Fruit fly (Drosophila melanogaster) whole organism, pupa: ENCODE measurements around the gene Arpc1.

Experiments used
- CG10348 ChIP-seq: fragments of 200-800 bp; sonication (Bioruptor generic); IDR thresholded peaks from 2 replicates; pipeline ENCODE4 v1.3.6; 2022; ENCODE audit warnings: missing biosample characterization, missing genetic modification characterization
- CG12605 ChIP-seq: fragments of 200-800 bp; sonication (Bioruptor generic); IDR thresholded peaks from 2 replicates; pipeline ENCODE4 v1.3.6; 2022; ENCODE audit warnings: missing biosample characterization, missing genetic modification characterization
- CG13204 ChIP-seq: fragments of 200-800 bp; sonication (Bioruptor generic); optimal IDR thresholded peaks from 2 replicates; lab custom pipeline; 2018; ENCODE audit warnings: missing biosample characterization, mild to moderate bottlenecking, missing genetic modification characterization, moderate library complexity
- CG14655 ChIP-seq: fragments of 200-800 bp; sonication (Bioruptor generic); optimal IDR thresholded peaks from 3 replicates; lab custom pipeline; 2017; ENCODE audit warnings: mild to moderate bottlenecking, missing biosample characterization, missing genetic modification reagents, missing genetic modification characterization
- CG15710 ChIP-seq: fragments of 200-800 bp; sonication (Bioruptor generic); optimal IDR thresholded peaks from 2 replicates; lab custom pipeline; 2018; ENCODE audit warnings: missing biosample characterization, mild to moderate bottlenecking, missing genetic modification characterization, moderate library complexity
- CG17806 ChIP-seq: fragments of 200-800 bp; sonication (Bioruptor generic); optimal IDR thresholded peaks from 2 replicates; lab custom pipeline; 2018; ENCODE audit warnings: missing biosample characterization, mild to moderate bottlenecking, missing genetic modification characterization, moderate library complexity
- CG32121 ChIP-seq: fragments of 200-800 bp; sonication (Bioruptor generic); IDR thresholded peaks from 2 replicates; pipeline ENCODE4 v1.3.6; 2022; ENCODE audit warnings: missing biosample characterization, missing genetic modification characterization
- CG34367 ChIP-seq: fragments of 200-800 bp; sonication (Bioruptor generic); optimal IDR thresholded peaks from 2 replicates; lab custom pipeline; 2018; ENCODE audit warnings: missing biosample characterization, mild to moderate bottlenecking, missing genetic modification characterization
- CG4496 ChIP-seq: fragments of 200-800 bp; sonication (Bioruptor generic); IDR thresholded peaks from 3 replicates; pipeline ENCODE4 v1.3.6; 2022; ENCODE audit warnings: missing biosample characterization, missing genetic modification characterization
- CG8159 ChIP-seq: fragments of 200-800 bp; sonication (Bioruptor generic); optimal IDR thresholded peaks from 3 replicates; lab custom pipeline; 2018; ENCODE audit warnings: missing biosample characterization, mild to moderate bottlenecking, missing genetic modification characterization, moderate library complexity
- CG8301 ChIP-seq: fragments of 200-800 bp; sonication (Bioruptor generic); optimal IDR thresholded peaks from 2 replicates; lab custom pipeline; 2018; ENCODE audit warnings: missing biosample characterization, mild to moderate bottlenecking, missing genetic modification characterization
- CG9948 ChIP-seq: fragments of 200-800 bp; sonication (Bioruptor generic); optimal IDR thresholded peaks from 2 replicates; lab custom pipeline; 2018; ENCODE audit warnings: missing biosample characterization, mild to moderate bottlenecking, missing genetic modification characterization, moderate library complexity
- D1 ChIP-seq: fragments of 200-800 bp; sonication (Bioruptor generic); optimal IDR thresholded peaks from 2 replicates; lab custom pipeline; 2018; ENCODE audit warnings: missing biosample characterization, mild to moderate bottlenecking, missing genetic modification characterization, moderate library complexity
- EcR ChIP-seq: fragments of 200-800 bp; sonication (Bioruptor generic); optimal IDR thresholded peaks from 3 replicates; lab custom pipeline; 2019; ENCODE audit warnings: missing biosample characterization, missing genetic modification characterization, mild to moderate bottlenecking, moderate library complexity, missing genetic modification reagents
- Ets98B ChIP-seq: fragments of 200-800 bp; sonication (Bioruptor generic); IDR thresholded peaks from 2 replicates; pipeline ENCODE4 v1.3.6; 2022; ENCODE audit warnings: missing biosample characterization, missing genetic modification characterization
- Pif1A ChIP-seq: fragments of 200-800 bp; sonication (Bioruptor generic); optimal IDR thresholded peaks from 3 replicates; lab custom pipeline; 2016; ENCODE audit warnings: missing biosample characterization, missing genetic modification characterization
- Pif1B ChIP-seq: fragments of 200-800 bp; sonication (Bioruptor generic); optimal IDR thresholded peaks from 3 replicates; lab custom pipeline; 2016; ENCODE audit warnings: missing biosample characterization, missing genetic modification characterization
- Snoo ChIP-seq: fragments of 200-800 bp; sonication (Bioruptor generic); optimal IDR thresholded peaks from 3 replicates; lab custom pipeline; 2017; ENCODE audit warnings: missing biosample characterization, mild to moderate bottlenecking, missing genetic modification characterization, inconsistent platforms
- fd96Ca ChIP-seq: fragments of 200-800 bp; sonication (Bioruptor generic); IDR thresholded peaks from 3 replicates; pipeline ENCODE4 v1.3.6; 2022; ENCODE audit warnings: missing biosample characterization, missing genetic modification characterization
- gl ChIP-seq: fragments of 200-800 bp; sonication (Bioruptor generic); optimal IDR thresholded peaks from 2 replicates; lab custom pipeline; 2018; ENCODE audit warnings: missing biosample characterization, mild to moderate bottlenecking, missing genetic modification characterization
- rn ChIP-seq: fragments of 200-800 bp; sonication (Bioruptor generic); IDR thresholded peaks from 2 replicates; pipeline ENCODE4 v1.3.6; 2022; ENCODE audit warnings: missing biosample characterization, missing genetic modification characterization

The Arpc1 gene

DNA sequence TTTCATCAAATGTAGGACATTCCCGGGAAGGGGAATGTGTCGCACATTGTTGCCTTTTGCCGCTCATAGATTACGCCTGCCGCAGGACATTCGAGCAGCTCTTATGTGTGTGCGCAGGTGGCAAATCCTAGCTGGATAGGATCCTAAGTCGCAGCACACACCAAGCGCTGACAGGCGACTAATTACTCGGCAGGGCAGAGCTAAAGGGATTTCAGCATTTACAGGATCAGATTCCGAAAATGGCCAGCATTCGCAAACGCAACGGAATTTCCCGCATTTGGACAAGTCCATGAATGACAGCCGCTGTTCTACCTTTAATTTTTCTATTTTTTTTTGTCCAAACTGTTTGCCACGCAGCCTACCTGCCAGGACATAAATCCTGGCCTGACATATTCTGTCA, 38.1 kb upstream of the Arpc1 start:
- TF ChIP-seq D1, result no peak

DNA sequence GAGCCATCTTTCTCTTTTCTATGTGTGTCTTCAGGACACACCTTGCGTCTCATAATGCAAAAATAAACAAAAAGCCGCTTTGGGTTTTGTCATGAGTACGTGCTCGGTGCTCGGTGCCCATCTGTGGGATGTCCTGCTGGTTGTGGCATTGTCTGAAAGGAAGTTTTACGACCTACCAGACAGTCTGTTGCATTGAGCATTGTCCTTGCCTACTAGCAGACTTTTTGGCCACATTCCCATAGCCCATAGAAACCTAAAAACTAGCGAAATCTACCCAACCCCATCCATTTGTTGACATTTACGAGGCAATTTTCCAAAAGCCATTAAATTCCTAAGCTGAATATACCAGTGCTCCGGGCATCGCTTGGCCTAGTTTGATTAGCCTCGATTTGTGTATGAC, 21.6 kb upstream of the Arpc1 start:
- TF ChIP-seq CG32121 (GFP tag; lab: Robert Waterston, UW) (no peak), D1 (no peak), CG15710 (tag; lab: Kevin White, UChicago) (no peak), CG14655 (GFP tag; lab: Kevin White, UChicago) (no peak), CG10348 (no peak), CG17806 (no peak), rn (no peak), Pif1A (GFP tag; lab: Kevin White, UChicago) (no peak), Ets98B (GFP tag; lab: Robert Waterston, UW) (no peak), EcR (GFP tag; lab: Kevin White, UChicago) (no peak), CG8301 (tag; lab: Kevin White, UChicago) (no peak), CG13204 (no peak)

DNA sequence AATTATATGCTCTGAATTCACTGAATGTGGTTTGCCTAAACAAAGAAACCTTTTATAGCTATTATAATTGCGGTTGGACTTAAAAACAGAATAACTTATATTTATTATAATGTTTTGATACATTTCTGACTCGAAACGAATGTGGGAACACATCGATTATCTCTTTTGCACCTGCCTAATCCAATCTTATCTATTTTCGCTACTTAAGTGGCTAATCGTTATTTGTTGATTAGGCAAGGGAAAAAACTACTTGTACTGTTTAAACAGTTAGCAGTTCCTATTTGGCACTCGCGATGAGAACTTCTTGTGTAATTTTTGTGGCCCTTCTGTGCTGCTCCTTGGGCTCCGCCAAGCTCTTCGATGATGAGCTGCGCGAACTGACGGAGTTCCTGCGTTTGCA, 19.6 kb upstream of the Arpc1 start, which contains the start of gene CG7968:
TSS of gene CG7968 (plus strand) at position 276 of the 400 bp plus-strand sequence.
- no peak for TF ChIP-seq CG13204
- no peak for TF ChIP-seq Snoo (tag; lab: Kevin White, UChicago)
- no peak for TF ChIP-seq CG9948 (tag; lab: Kevin White, UChicago)
- no peak for TF ChIP-seq CG8301 (tag; lab: Kevin White, UChicago)
- no peak for TF ChIP-seq CG17806
- no peak for TF ChIP-seq CG10348
- TF ChIP-seq, all 21 proteins: peak for 0

DNA sequence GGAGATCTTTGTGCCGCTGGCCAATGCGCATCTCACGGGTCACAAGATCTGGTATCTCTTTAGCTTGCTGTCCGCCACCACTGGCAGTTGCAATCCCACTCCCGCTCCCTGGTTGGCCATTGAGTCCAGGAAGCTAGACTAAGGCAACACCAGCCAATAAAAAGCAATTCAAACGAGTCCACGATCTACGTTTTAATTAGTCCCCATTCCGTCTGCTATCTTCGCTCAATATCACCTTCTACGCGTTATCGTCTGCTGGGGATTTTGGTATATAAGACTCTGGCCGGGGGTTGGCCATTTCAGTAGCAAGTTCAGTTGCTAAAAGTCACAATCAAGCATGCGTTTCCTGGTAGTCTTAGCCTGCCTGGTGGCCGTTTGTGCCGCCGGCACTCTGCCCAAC, 18.1 kb upstream of the Arpc1 start, which contains the start of gene CG7953:
TSS of gene CG7953 (plus strand) at position 301 of the 400 bp plus-strand sequence.
- TF ChIP-seq CG32121 (GFP tag; lab: Robert Waterston, UW), result no peak
- no peak for TF ChIP-seq D1
- TF ChIP-seq CG12605, result no peak
- TF ChIP-seq Pif1A (GFP tag; lab: Kevin White, UChicago), result no peak
- TF ChIP-seq EcR (GFP tag; lab: Kevin White, UChicago), result no peak
- no peak for TF ChIP-seq CG9948 (tag; lab: Kevin White, UChicago)
- TF ChIP-seq CG13204, result no peak

DNA sequence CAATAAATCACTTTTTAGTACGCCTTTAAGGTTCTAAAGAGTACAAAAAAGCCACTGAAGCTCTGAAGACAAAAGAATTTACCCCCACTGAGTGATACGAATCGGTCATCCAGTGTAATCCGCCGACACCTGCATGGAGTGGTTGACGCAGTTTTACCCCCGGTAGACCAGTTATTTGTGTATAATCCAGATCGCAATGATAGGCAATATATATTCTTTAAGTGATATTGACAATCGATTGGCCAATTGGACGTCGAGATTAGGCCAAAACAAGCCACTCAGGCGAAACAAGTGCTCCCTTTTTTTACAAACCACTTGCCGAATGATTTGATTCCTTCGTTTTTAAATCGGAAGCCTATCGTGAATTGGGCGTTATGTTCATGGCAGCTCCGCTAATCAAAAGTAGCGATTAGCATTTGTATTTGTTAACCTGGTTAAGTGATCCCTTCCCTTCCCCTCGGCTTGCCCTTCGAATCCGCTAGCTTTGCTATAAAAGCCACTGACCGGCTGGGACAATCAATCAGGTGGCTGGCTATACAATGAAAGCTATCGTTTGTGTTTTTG, 16.8 kb upstream of the Arpc1 start, which contains the start of gene CG7916:
TSS of gene CG7916 (plus strand) at position 514 of the 564 bp plus-strand sequence.
- TF ChIP-seq Ets98B (GFP tag; lab: Robert Waterston, UW) (no peak), D1 (no peak), EcR (GFP tag; lab: Kevin White, UChicago) (no peak), CG14655 (GFP tag; lab: Kevin White, UChicago) (no peak), CG15710 (tag; lab: Kevin White, UChicago) (no peak), CG9948 (tag; lab: Kevin White, UChicago) (no peak), Snoo (tag; lab: Kevin White, UChicago) (no peak), CG32121 (GFP tag; lab: Robert Waterston, UW) (no peak), CG17806 (no peak), CG8301 (tag; lab: Kevin White, UChicago) (no peak), gl (tag; lab: Kevin White, UChicago) (no peak), CG13204 (no peak), CG34367 (tag; lab: Kevin White, UChicago) (no peak), CG10348 (no peak), CG8159 (tag; lab: Kevin White, UChicago) (no peak), Pif1B (no peak), CG12605 (no peak), fd96Ca (GFP tag; lab: Robert Waterston, UW) (no peak), Pif1A (GFP tag; lab: Kevin White, UChicago) (no peak)
- TF ChIP-seq, all 21 proteins: peak for 0

DNA sequence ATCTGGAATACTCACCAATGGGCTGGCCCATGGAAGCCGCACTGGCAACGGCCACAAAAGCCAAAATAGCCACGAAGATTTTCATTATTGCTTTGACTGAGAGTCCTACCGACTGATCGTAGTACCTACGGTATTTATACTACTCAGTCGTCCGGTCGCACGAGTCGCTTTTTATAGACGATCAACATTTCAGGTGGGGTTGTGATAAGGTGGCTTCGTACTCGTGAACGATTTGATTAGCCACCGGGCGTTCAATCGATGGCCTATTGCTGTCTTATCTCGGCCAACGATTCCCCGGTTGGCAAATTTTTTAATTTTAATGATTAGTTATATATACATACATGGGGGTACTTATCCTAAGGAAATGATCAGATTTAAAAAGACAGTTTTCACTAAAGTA, 15.6 kb upstream of the Arpc1 start, which contains the start of gene CG8997:
TSS of gene CG8997 (minus strand) at position 148 of the 400 bp plus-strand sequence.
- TF ChIP-seq CG15710 (tag; lab: Kevin White, UChicago), result no peak
- no peak for TF ChIP-seq Snoo (tag; lab: Kevin White, UChicago)
- no peak for TF ChIP-seq CG17806
- no peak for TF ChIP-seq EcR (GFP tag; lab: Kevin White, UChicago)
- no peak for TF ChIP-seq CG14655 (GFP tag; lab: Kevin White, UChicago)

DNA sequence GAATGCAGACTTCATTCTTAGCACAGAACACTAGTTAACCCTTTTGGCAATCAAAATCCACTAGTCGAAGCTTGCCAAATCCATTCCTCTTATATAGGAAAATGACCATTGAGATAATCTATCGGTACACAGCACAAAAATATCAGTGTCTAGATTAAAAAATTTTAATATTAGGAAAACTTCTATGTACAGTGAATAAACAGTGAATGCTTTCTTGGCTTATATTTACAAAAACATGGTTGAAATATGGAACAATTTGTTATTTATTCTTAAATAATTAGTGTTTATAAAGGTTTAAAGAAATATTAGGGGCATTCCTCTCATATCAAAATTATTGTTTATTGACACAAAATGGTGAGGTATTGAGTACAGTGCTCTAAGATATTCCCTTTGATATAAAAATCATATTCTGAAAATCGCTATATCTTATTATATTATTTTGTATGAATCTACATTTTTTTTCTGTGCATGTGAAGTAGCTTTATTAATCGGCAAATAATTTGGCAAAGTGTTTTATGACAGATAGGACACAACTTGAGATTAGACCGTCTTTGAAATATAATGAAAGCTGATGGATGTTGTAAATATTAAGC, 14.2 kb upstream of the Arpc1 start, which contains the start of gene CG33306:
TSS of gene CG33306 (minus strand) at position 51 of the 593 bp plus-strand sequence.
- no peak for TF ChIP-seq EcR (GFP tag; lab: Kevin White, UChicago)
- TF ChIP-seq CG4496 (GFP tag; lab: Robert Waterston, UW), result no peak
- no peak for TF ChIP-seq CG12605
- no peak for TF ChIP-seq D1
- TF ChIP-seq Pif1B, result no peak
- TF ChIP-seq CG17806, result no peak
